Worm (Caenorhabditis elegans) whole organism, L2 larva: Measurements from ENCODE around the gene fic-1.

Experiments used
- mdl-1 ChIP-seq, 2 experiments: fragments of 150-350 bp in 1 of 2; sonication (generic microtip) in 1 of 2; optimal IDR thresholded peaks; 2 replicates each; lab custom pipeline; 2017; ENCODE audit warnings: missing biosample characterization in 2 of 2, missing genetic modification characterization in 2 of 2
- nhr-77 ChIP-seq: fragments of 150-350 bp; optimal IDR thresholded peaks from 2 replicates; lab custom pipeline; 2014; ENCODE audit warnings: missing biosample characterization, missing genetic modification characterization
- snpc-4 ChIP-seq: fragments of 150-350 bp; optimal IDR thresholded peaks from 2 replicates; lab custom pipeline; 2014; ENCODE audit warnings: missing biosample characterization, missing genetic modification characterization

DNA sequence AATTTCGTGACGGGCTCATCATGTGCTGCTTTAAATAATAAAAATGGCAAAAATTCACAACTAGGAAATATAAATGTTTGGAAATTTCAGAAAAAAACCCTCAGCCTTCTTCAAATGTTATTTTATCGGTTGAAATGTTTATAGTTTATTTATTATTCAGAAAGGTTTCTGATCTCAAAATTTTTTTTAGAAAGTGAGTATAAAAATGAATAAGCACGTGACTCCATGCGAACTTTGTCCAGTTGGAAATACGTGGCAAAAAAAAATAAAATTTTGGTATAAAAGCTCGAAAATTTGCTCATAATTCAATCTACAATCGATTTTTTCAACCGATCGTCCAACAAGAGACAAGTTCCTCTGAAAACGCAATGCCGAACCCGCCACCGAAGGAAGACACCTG is 12.3 kb downstream of the fic-1 start, which contains the start of gene nsph-3.1:
- TF ChIP-seq snpc-4, result no peak
- TF ChIP-seq mdl-1 (tag; optimal IDR thresholded peaks at IDR 0.05; lab: Kevin White, UChicago), result no peak
- no peak for TF ChIP-seq nhr-77 (tag; lab: Kevin White, UChicago)
